Fruit fly (Drosophila melanogaster) whole organism, prepupa: Measurements from ENCODE around the gene PGRP-LD.

Experiments used
- Blimp-1 ChIP-seq: fragments of 200-800 bp; sonication (Bioruptor generic); optimal IDR thresholded peaks from 3 replicates; lab custom pipeline; 2017; ENCODE audit warnings: missing biosample characterization, missing genetic modification characterization, mild to moderate bottlenecking, moderate library complexity, missing genetic modification reagents
- CG1621 ChIP-seq: fragments of 200-800 bp; sonication (Bioruptor generic); optimal IDR thresholded peaks from 3 replicates; lab custom pipeline; 2018; ENCODE audit warnings: missing biosample characterization, mild to moderate bottlenecking, missing genetic modification characterization
- CG6163 ChIP-seq: fragments of 200-800 bp; sonication (Bioruptor generic); IDR thresholded peaks from 3 replicates; pipeline ENCODE4 v1.3.6; 2022; ENCODE audit warnings: missing biosample characterization, missing genetic modification characterization
- CG6276 ChIP-seq: fragments of 200-800 bp; sonication (Bioruptor generic); optimal IDR thresholded peaks from 2 replicates; lab custom pipeline; 2017; ENCODE audit warnings: missing biosample characterization, mild to moderate bottlenecking, missing genetic modification characterization
- CG8119 ChIP-seq: fragments of 200-800 bp; sonication (Bioruptor generic); IDR thresholded peaks from 3 replicates; pipeline ENCODE4 v1.3.6; 2022; ENCODE audit warnings: missing biosample characterization, missing genetic modification characterization
- CG8319 ChIP-seq: fragments of 200-800 bp; sonication (Bioruptor generic); optimal IDR thresholded peaks from 3 replicates; lab custom pipeline; 2016; ENCODE audit warnings: missing biosample characterization, missing genetic modification characterization
- Eip75B ChIP-seq: fragments of 200-800 bp; sonication (Bioruptor generic); optimal IDR thresholded peaks from 3 replicates; lab custom pipeline; 2016; ENCODE audit warnings: missing biosample characterization, missing genetic modification characterization
- Hr39 ChIP-seq: fragments of 200-800 bp; sonication (Bioruptor generic); optimal IDR thresholded peaks from 2 replicates; lab custom pipeline; 2016; ENCODE audit warnings: missing biosample characterization, missing genetic modification characterization
- Met ChIP-seq: fragments of 200-800 bp; sonication (Bioruptor generic); optimal IDR thresholded peaks from 3 replicates; lab custom pipeline; 2016; ENCODE audit warnings: missing biosample characterization, missing genetic modification characterization
- Smox ChIP-seq: fragments of 200-800 bp; sonication (Bioruptor generic); optimal IDR thresholded peaks from 3 replicates; lab custom pipeline; 2016; ENCODE audit warnings: missing biosample characterization, missing genetic modification characterization
- acj6 ChIP-seq: fragments of 200-800 bp; sonication (Bioruptor generic); optimal IDR thresholded peaks from 3 replicates; lab custom pipeline; 2016; ENCODE audit warnings: missing biosample characterization, missing genetic modification characterization
- cyc ChIP-seq: fragments of 200-800 bp; sonication (Bioruptor generic); optimal IDR thresholded peaks from 3 replicates; lab custom pipeline; 2016; ENCODE audit warnings: missing biosample characterization, missing genetic modification characterization

- TF ChIP-seq CG8319 (GFP tag; lab: Kevin White, UChicago) (no peak), CG8119 (GFP tag; lab: Robert Waterston, UW) (no peak), Blimp-1 (GFP tag; lab: Kevin White, UChicago) (no peak), CG6276 (GFP tag; lab: Kevin White, UChicago) (no peak), Met (no peak), Smox (GFP tag; lab: Kevin White, UChicago) (no peak), cyc (no peak), CG6163 (GFP tag; lab: Robert Waterston, UW) (no peak), CG1621 (tag; lab: Kevin White, UChicago) (no peak), Hr39 (GFP tag; lab: Kevin White, UChicago) (no peak), acj6 (no peak), Eip75B (GFP tag; lab: Kevin White, UChicago) (no peak)
Observed at dm6 chr3L:5779476-5780401, at the start of gene PGRP-LD, which contains the start of the genes Myt1 and Pmi.
